Worm (Caenorhabditis elegans) whole organism, L3 larva: ENCODE results near the gene nhr-19.

Experiments
- R02D3.7 ChIP-seq: fragments of 150-350 bp; optimal IDR thresholded peaks from 2 replicates; lab custom pipeline; 2014; ENCODE audit warnings: missing biosample characterization, missing genetic modification characterization
- ZK546.5 ChIP-seq: sonication (generic microtip); optimal IDR thresholded peaks from 2 replicates; lab custom pipeline; 2017; ENCODE audit warnings: missing biosample characterization, missing genetic modification characterization
- aly-2 ChIP-seq: fragments of 150-350 bp; optimal IDR thresholded peaks from 2 replicates; lab custom pipeline; 2014; ENCODE audit warnings: missing biosample characterization, missing genetic modification characterization
- ama-1 ChIP-seq: fragments of 150-350 bp; optimal IDR thresholded peaks from 2 replicates; lab custom pipeline; 2018
- ceh-16 ChIP-seq: sonication (generic microtip); optimal IDR thresholded peaks from 2 replicates; lab custom pipeline; 2017; ENCODE audit warnings: missing biosample characterization, missing genetic modification characterization
- ceh-28 ChIP-seq: fragments of 150-350 bp; optimal IDR thresholded peaks from 2 replicates; lab custom pipeline; 2014; ENCODE audit warnings: missing biosample characterization, missing genetic modification reagents, missing genetic modification characterization
- ceh-82 ChIP-seq: fragments of 150-350 bp; optimal IDR thresholded peaks from 2 replicates; lab custom pipeline; 2014; ENCODE audit warnings: missing biosample characterization, missing genetic modification characterization
- ceh-9 ChIP-seq: sonication (generic microtip); optimal IDR thresholded peaks from 2 replicates; lab custom pipeline; 2018; ENCODE audit warnings: missing biosample characterization, missing genetic modification characterization
- egl-5 ChIP-seq: fragments of 150-350 bp; optimal IDR thresholded peaks from 2 replicates; lab custom pipeline; 2017; ENCODE audit warnings: missing biosample characterization, missing genetic modification reagents, missing genetic modification characterization, inconsistent platforms
- elt-1 ChIP-seq: fragments of 150-350 bp; optimal IDR thresholded peaks from 2 replicates; lab custom pipeline; 2014; ENCODE audit warnings: missing biosample characterization, missing genetic modification characterization
- elt-2 ChIP-seq: sonication (generic microtip); optimal IDR thresholded peaks from 2 replicates; lab custom pipeline; 2016; ENCODE audit warnings: missing genetic modification reagents, mild to moderate bottlenecking, missing genetic modification characterization, missing compliant biosample characterization
- elt-3 ChIP-seq, 3 experiments: fragments of 150-350 bp in 1 of 3; sonication (generic microtip) in 2 of 3; optimal IDR thresholded peaks; 2 replicates in 2 of 3; 4 replicates in 1 of 3; lab custom pipeline; 2014 to 2017; ENCODE audit warnings: missing biosample characterization in 3 of 3, missing genetic modification characterization in 3 of 3
- fkh-10 ChIP-seq: sonication (generic microtip); optimal IDR thresholded peaks from 2 replicates; lab custom pipeline; 2017; ENCODE audit warnings: missing biosample characterization, missing genetic modification reagents, missing genetic modification characterization
- fkh-2 ChIP-seq: fragments of 150-350 bp; optimal IDR thresholded peaks from 2 replicates; lab custom pipeline; 2014; ENCODE audit warnings: missing biosample characterization, missing genetic modification reagents, missing genetic modification characterization
- fos-1 ChIP-seq: fragments of 150-350 bp; optimal IDR thresholded peaks from 2 replicates; lab custom pipeline; 2014; ENCODE audit warnings: missing biosample characterization, missing genetic modification characterization
- hmg-11 ChIP-seq: sonication (generic microtip); optimal IDR thresholded peaks from 2 replicates; lab custom pipeline; 2016; ENCODE audit warnings: missing genetic modification characterization, missing compliant biosample characterization
- jun-1 ChIP-seq: fragments of 150-350 bp; optimal IDR thresholded peaks from 2 replicates; lab custom pipeline; 2014; ENCODE audit warnings: missing biosample characterization, missing genetic modification reagents, missing genetic modification characterization
- lin-15B ChIP-seq: fragments of 150-350 bp; optimal IDR thresholded peaks from 2 replicates; lab custom pipeline; 2014; ENCODE audit warnings: missing biosample characterization, missing genetic modification characterization
- lin-39 ChIP-seq: fragments of 150-350 bp; optimal IDR thresholded peaks from 2 replicates; lab custom pipeline; 2018; ENCODE audit warnings: missing biosample characterization, missing genetic modification reagents, missing genetic modification characterization
- lsy-12 ChIP-seq: sonication (generic microtip); optimal IDR thresholded peaks from 2 replicates; lab custom pipeline; 2016; ENCODE audit warnings: mild to moderate bottlenecking, missing genetic modification characterization, missing compliant biosample characterization
- mml-1 ChIP-seq: fragments of 150-350 bp; sonication (generic microtip); optimal IDR thresholded peaks from 3 replicates; lab custom pipeline; 2014; ENCODE audit warnings: missing biosample characterization, missing genetic modification characterization
- nfya-1 ChIP-seq: sonication (generic microtip); optimal IDR thresholded peaks from 2 replicates; lab custom pipeline; 2017; ENCODE audit warnings: missing genetic modification characterization, mild to moderate bottlenecking, missing compliant biosample characterization, antibody characterized with exemption, moderate library complexity; ENCODE audit not compliant: insufficient read depth
- nhr-11 ChIP-seq: fragments of 150-350 bp; optimal IDR thresholded peaks from 2 replicates; lab custom pipeline; 2014; ENCODE audit warnings: missing biosample characterization, missing genetic modification characterization
- nhr-12 ChIP-seq: fragments of 150-350 bp; optimal IDR thresholded peaks from 2 replicates; lab custom pipeline; 2014; ENCODE audit warnings: missing biosample characterization, missing genetic modification characterization
- nhr-23 ChIP-seq: fragments of 150-350 bp; optimal IDR thresholded peaks from 2 replicates; lab custom pipeline; 2014; ENCODE audit warnings: missing biosample characterization, missing genetic modification reagents, missing genetic modification characterization
- nhr-237 ChIP-seq: fragments of 150-350 bp; optimal IDR thresholded peaks from 2 replicates; lab custom pipeline; 2014; ENCODE audit warnings: missing biosample characterization, missing genetic modification characterization
- nhr-25 ChIP-seq: sonication (generic microtip); optimal IDR thresholded peaks from 2 replicates; lab custom pipeline; 2017; ENCODE audit warnings: missing biosample characterization, missing genetic modification characterization
- nhr-28 ChIP-seq: fragments of 150-350 bp; optimal IDR thresholded peaks from 2 replicates; lab custom pipeline; 2014; ENCODE audit warnings: missing biosample characterization, missing genetic modification characterization
- nhr-43 ChIP-seq: sonication (generic microtip); optimal IDR thresholded peaks from 2 replicates; lab custom pipeline; 2016; ENCODE audit warnings: mild to moderate bottlenecking, missing genetic modification characterization, missing compliant biosample characterization; ENCODE audit not compliant: poor library complexity, severe bottlenecking
- nhr-67 ChIP-seq: fragments of 150-350 bp; optimal IDR thresholded peaks from 2 replicates; lab custom pipeline; 2014; ENCODE audit warnings: missing biosample characterization, missing genetic modification characterization
- nhr-76 ChIP-seq: fragments of 150-350 bp; sonication (generic microtip); optimal IDR thresholded peaks from 5 replicates; lab custom pipeline; 2014; ENCODE audit warnings: missing biosample characterization, missing genetic modification characterization
- nhr-77 ChIP-seq: fragments of 150-350 bp; optimal IDR thresholded peaks from 2 replicates; lab custom pipeline; 2014; ENCODE audit warnings: missing biosample characterization, missing genetic modification characterization
- pha-4 ChIP-seq: fragments of 150-350 bp; optimal IDR thresholded peaks from 2 replicates; lab custom pipeline; 2014; ENCODE audit warnings: missing biosample characterization, missing genetic modification reagents, missing genetic modification characterization
- pqm-1 ChIP-seq: fragments of 150-350 bp; optimal IDR thresholded peaks from 2 replicates; lab custom pipeline; 2017; ENCODE audit warnings: missing biosample characterization, missing genetic modification characterization, inconsistent platforms
- sea-2 ChIP-seq: fragments of 150-350 bp; sonication (generic microtip); optimal IDR thresholded peaks from 4 replicates; lab custom pipeline; 2014; ENCODE audit warnings: missing biosample characterization, missing genetic modification reagents, missing genetic modification characterization
- skn-1 ChIP-seq: fragments of 150-350 bp; optimal IDR thresholded peaks from 2 replicates; lab custom pipeline; 2014; ENCODE audit warnings: missing biosample characterization, missing genetic modification characterization
- snpc-4 ChIP-seq: fragments of 150-350 bp; optimal IDR thresholded peaks from 2 replicates; lab custom pipeline; 2014; ENCODE audit warnings: missing biosample characterization, missing genetic modification characterization
- tbx-2 ChIP-seq: sonication (generic microtip); optimal IDR thresholded peaks from 2 replicates; lab custom pipeline; 2016; ENCODE audit warnings: mild to moderate bottlenecking, missing genetic modification characterization, missing compliant biosample characterization
- unc-39 ChIP-seq: sonication (generic microtip); optimal IDR thresholded peaks from 4 replicates; lab custom pipeline; 2017; ENCODE audit warnings: missing biosample characterization, missing genetic modification characterization
- unc-62 ChIP-seq: fragments of 150-350 bp; sonication (generic microtip); optimal IDR thresholded peaks from 4 replicates; lab custom pipeline; 2014; ENCODE audit warnings: missing biosample characterization, missing genetic modification reagents, missing genetic modification characterization
- zag-1 ChIP-seq: fragments of 150-350 bp; optimal IDR thresholded peaks from 2 replicates; lab custom pipeline; 2014; ENCODE audit warnings: missing biosample characterization, missing genetic modification characterization
- ztf-11 ChIP-seq: fragments of 150-350 bp; optimal IDR thresholded peaks from 2 replicates; lab custom pipeline; 2014; ENCODE audit warnings: missing biosample characterization, missing genetic modification characterization
- ztf-4 ChIP-seq: fragments of 150-350 bp; optimal IDR thresholded peaks from 2 replicates; lab custom pipeline; 2014; ENCODE audit warnings: missing biosample characterization, missing genetic modification characterization

nhr-19 gene

ce11 chrII:9589667-9590066, 15.7 kb downstream of the nhr-19 start, which contains the start of gene eral-1:
Gene eral-1, minus strand, starts transcription at chrII:9589767.
- TF ChIP-seq ceh-82 (tag; lab: Kevin White, UChicago) (no peak), fkh-10 (GFP tag; lab: Kevin White, UChicago) (no peak)
- TF ChIP-seq, all 47 proteins: peak for 0

ce11 chrII:9586734-9587209, 18.6 kb downstream of the nhr-19 start, which contains the start of gene ugt-58:
Gene ugt-58, minus strand, starts transcription at chrII:9586784.
- no peak for TF ChIP-seq egl-5 (tag; lab: Kevin White, UChicago)
- TF ChIP-seq zag-1 (tag; lab: Kevin White, UChicago) = no peak
- TF ChIP-seq lin-15B (tag; lab: Kevin White, UChicago) = no peak
- no peak for TF ChIP-seq pqm-1 (tag; lab: Kevin White, UChicago)
- TF ChIP-seq nhr-11 = peak; percentile 31
- TF ChIP-seq nhr-23 (tag; lab: Kevin White, UChicago) = peak; percentile 57
- no peak for TF ChIP-seq mml-1 (tag; lab: Kevin White, UChicago)
- no peak for TF ChIP-seq elt-1 (tag; lab: Kevin White, UChicago)
- TF ChIP-seq nhr-43 (tag; lab: Kevin White, UChicago) = no peak
- no peak for TF ChIP-seq ZK546.5 (tag; lab: Kevin White, UChicago)
- no peak for TF ChIP-seq jun-1 (tag; lab: Kevin White, UChicago)
- TF ChIP-seq nfya-1 (tag; lab: Kevin White, UChicago) = no peak
- TF ChIP-seq aly-2 (tag; lab: Kevin White, UChicago) = no peak
- no peak for TF ChIP-seq pha-4 (tag; lab: Kevin White, UChicago)
- no peak for TF ChIP-seq ceh-9 (tag; lab: Kevin White, UChicago)
- TF ChIP-seq tbx-2 (tag; lab: Kevin White, UChicago) = no peak
- no peak for TF ChIP-seq ceh-16
- TF ChIP-seq elt-2 (tag; lab: Kevin White, UChicago) = peak; percentile 66
- TF ChIP-seq lsy-12 (tag; lab: Kevin White, UChicago) = no peak
- TF ChIP-seq nhr-76 (tag; lab: Kevin White, UChicago) = no peak
- no peak for TF ChIP-seq nhr-28
- TF ChIP-seq ztf-4 = no peak
- TF ChIP-seq skn-1 (tag; lab: Kevin White, UChicago) = no peak
- peak; percentile 64 for TF ChIP-seq ceh-28 (tag; lab: Kevin White, UChicago)
- no peak for TF ChIP-seq nhr-77 (tag; lab: Kevin White, UChicago)
- TF ChIP-seq lin-39 (tag; lab: Kevin White, UChicago) = no peak
- TF ChIP-seq fos-1 (tag; lab: Kevin White, UChicago) = no peak
- TF ChIP-seq unc-39 = no peak
- peak in 1 of 3 experiments; percentile 49 for TF ChIP-seq elt-3 (tag; optimal IDR thresholded peaks at IDR 0.05; lab: Kevin White, UChicago)
- no peak for TF ChIP-seq nhr-67 (tag; lab: Kevin White, UChicago)
- TF ChIP-seq ztf-11 (tag; lab: Kevin White, UChicago) = no peak
- TF ChIP-seq ceh-82 (tag; lab: Kevin White, UChicago) = no peak
- TF ChIP-seq fkh-2 (tag; lab: Kevin White, UChicago) = no peak
- no peak for TF ChIP-seq ama-1 (lab: Kevin White, UChicago)
- no peak for TF ChIP-seq fkh-10 (GFP tag; lab: Kevin White, UChicago)
- no peak for TF ChIP-seq unc-62 (GFP tag; lab: Kevin White, UChicago)
- TF ChIP-seq nhr-25 (tag; lab: Kevin White, UChicago) = peak; percentile 7
- no peak for TF ChIP-seq R02D3.7 (tag; lab: Kevin White, UChicago)
- TF ChIP-seq hmg-11 (tag; lab: Kevin White, UChicago) = no peak
- TF ChIP-seq nhr-237 (tag; lab: Kevin White, UChicago) = no peak
- TF ChIP-seq nhr-12 (tag; lab: Kevin White, UChicago) = no peak
- TF ChIP-seq snpc-4 = no peak

- TF ChIP-seq sea-2 (GFP tag; lab: Kevin White, UChicago) (no peak), zag-1 (tag; lab: Kevin White, UChicago) (no peak), fkh-2 (tag; lab: Kevin White, UChicago) (no peak)
- TF ChIP-seq, all 47 proteins: peak for 0
Observed at ce11 chrII:9583461-9583860, 21.9 kb downstream of the nhr-19 start, which contains the start of gene wee-1.1. Gene wee-1.1, minus strand, starts transcription at chrII:9583561.
